Fruit fly (Drosophila melanogaster): ENCODE results near the gene NSD.

NSD gene

DNA sequence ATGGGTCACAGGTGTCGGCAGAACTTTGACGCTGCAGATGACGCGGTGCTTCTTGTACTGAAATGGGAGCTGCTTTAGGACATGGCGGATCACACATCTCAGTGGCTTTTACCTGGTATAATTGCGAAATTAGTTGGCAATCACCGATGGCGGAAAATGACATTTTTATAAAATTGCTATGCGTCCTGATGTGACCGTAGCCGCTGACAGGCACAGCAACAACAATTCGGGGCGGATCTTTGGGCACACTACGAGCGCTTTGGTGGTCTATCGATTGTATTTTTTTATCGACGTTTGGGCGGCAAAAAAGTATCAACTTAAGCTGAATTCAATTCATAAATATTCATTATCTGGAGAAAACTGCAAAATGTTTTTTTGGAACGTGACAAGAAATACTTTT, 16.2 kb upstream of the NSD start, which contains the start of gene CG4951 (continued):
- TF ChIP-seq lola (GFP tag; optimal IDR thresholded peaks at IDR 0.05): no peak
- TF ChIP-seq Xbp1 (GFP tag; optimal IDR thresholded peaks at IDR 0.05): no peak
- TF ChIP-seq z (GFP tag; IDR thresholded peaks at IDR 0.05): no peak
- no peak for TF ChIP-seq Usf (GFP tag; optimal IDR thresholded peaks at IDR 0.05)
- TF ChIP-seq Vsx1 (GFP tag; optimal IDR thresholded peaks at IDR 0.05): no peak
- no peak for TF ChIP-seq HmgD (GFP tag; optimal IDR thresholded peaks at IDR 0.05)
- TF ChIP-seq CG5953 (GFP tag; IDR thresholded peaks at IDR 0.05): no peak
- peak; percentile 34 for TF ChIP-seq Myb (GFP tag; optimal IDR thresholded peaks at IDR 0.05)
- no peak for TF ChIP-seq bab2 (GFP tag; optimal IDR thresholded peaks at IDR 0.05)
- no peak for TF ChIP-seq CG10366 (GFP tag; IDR thresholded peaks at IDR 0.05)
- TF ChIP-seq Kr (GFP tag; optimal IDR thresholded peaks at IDR 0.05): no peak
- TF ChIP-seq CG12942 (GFP tag; optimal IDR thresholded peaks at IDR 0.05): no peak
- no peak for TF ChIP-seq pan (optimal IDR thresholded peaks at IDR 0.05)
- no peak for TF ChIP-seq pan (GFP tag; optimal IDR thresholded peaks at IDR 0.05 in 1 of 2, IDR thresholded peaks at IDR 0.05 in 1 of 2)
- TF ChIP-seq CG8478 (optimal IDR thresholded peaks at IDR 0.05): no peak
- TF ChIP-seq CG7839 (tag; optimal IDR thresholded peaks at IDR 0.05): no peak
- TF ChIP-seq slp2 (GFP tag; optimal IDR thresholded peaks at IDR 0.05): no peak
- peak; percentile 78 for TF ChIP-seq CG13287 (GFP tag; IDR thresholded peaks at IDR 0.05; ENCODE audit: partially characterized antibody)
- TF ChIP-seq da (GFP tag; optimal IDR thresholded peaks at IDR 0.05): no peak
- TF ChIP-seq CG31388 (GFP tag; optimal IDR thresholded peaks at IDR 0.05): no peak
- no peak for TF ChIP-seq CG32532 (GFP tag; IDR thresholded peaks at IDR 0.05)
- peak; percentile 56 for TF ChIP-seq CG7928 (GFP tag; optimal IDR thresholded peaks at IDR 0.05)
- TF ChIP-seq CG14014 (GFP tag; IDR thresholded peaks at IDR 0.05): no peak
- TF ChIP-seq pita (GFP tag; optimal IDR thresholded peaks at IDR 0.05): no peak
- TF ChIP-seq CkIIα-i1 (GFP tag; IDR thresholded peaks at IDR 0.05): no peak
- no peak for TF ChIP-seq bsh (GFP tag; optimal IDR thresholded peaks at IDR 0.05)
- no peak for TF ChIP-seq Hmx (GFP tag; optimal IDR thresholded peaks at IDR 0.05)
- no peak for TF ChIP-seq BtbVII (GFP tag; optimal IDR thresholded peaks at IDR 0.05)
- peak; percentile 63 for TF ChIP-seq phol (tag; optimal IDR thresholded peaks at IDR 0.05)
- TF ChIP-seq maf-S (GFP tag; optimal IDR thresholded peaks at IDR 0.05): no peak
- TF ChIP-seq sqz (GFP tag; optimal IDR thresholded peaks at IDR 0.05): no peak
- TF ChIP-seq Stat92E (GFP tag; optimal IDR thresholded peaks at IDR 0.05): no peak
- no peak for TF ChIP-seq Fer1 (GFP tag; optimal IDR thresholded peaks at IDR 0.05)
- no peak for TF ChIP-seq CG6854 (GFP tag; optimal IDR thresholded peaks at IDR 0.05)
- no peak for TF ChIP-seq CG3281 (GFP tag; optimal IDR thresholded peaks at IDR 0.05)
- TF ChIP-seq CG17359 (tag; optimal IDR thresholded peaks at IDR 0.05): no peak
- TF ChIP-seq Sox102F (GFP tag; optimal IDR thresholded peaks at IDR 0.05): no peak
- no peak for TF ChIP-seq Lpt (GFP tag; optimal IDR thresholded peaks at IDR 0.05)
- TF ChIP-seq Scr (GFP tag; IDR thresholded peaks at IDR 0.05; ENCODE audit: partially characterized antibody): peak; percentile 60
- TF ChIP-seq CG12219 (GFP tag; optimal IDR thresholded peaks at IDR 0.05): no peak
- no peak for TF ChIP-seq GATAe (GFP tag; conservative IDR thresholded peaks at IDR 0.05)
- no peak for TF ChIP-seq CG4328 (GFP tag; optimal IDR thresholded peaks at IDR 0.05)
- no peak for TF ChIP-seq pros (GFP tag; optimal IDR thresholded peaks at IDR 0.05)
- TF ChIP-seq luna (GFP tag; optimal IDR thresholded peaks at IDR 0.05): no peak
- no peak for TF ChIP-seq D (optimal IDR thresholded peaks at IDR 0.05)
- TF ChIP-seq D (GFP tag; optimal IDR thresholded peaks at IDR 0.05): no peak
- peak; percentile 63; the same call in 1 of the 2 replicates for TF ChIP-seq bbx (GFP tag; IDR thresholded peaks at IDR 0.05; ENCODE audit: partially characterized antibody)
- TF ChIP-seq HmgZ (tag; optimal IDR thresholded peaks at IDR 0.05): peak; percentile 47
- TF ChIP-seq CG18599 (GFP tag; optimal IDR thresholded peaks at IDR 0.05): no peak
- no peak for TF ChIP-seq ssp (GFP tag; IDR thresholded peaks at IDR 0.05)
- TF ChIP-seq Dad (GFP tag; optimal IDR thresholded peaks at IDR 0.05): no peak
- TF ChIP-seq pho (GFP tag; optimal IDR thresholded peaks at IDR 0.05): no peak
